Worm (Caenorhabditis elegans) whole organism, late embryonic: Measurements from ENCODE around the gene msp-81.

Experiments used
- C08G9.2 ChIP-seq: sonication (generic microtip); optimal IDR thresholded peaks from 2 replicates; lab custom pipeline; 2016; ENCODE audit warnings: mild to moderate bottlenecking, missing genetic modification characterization, moderate library complexity, missing compliant biosample characterization
- C38D4.7 ChIP-seq: fragments of 200-800 bp; sonication (Bioruptor generic); optimal IDR thresholded peaks from 2 replicates; lab custom pipeline; 2018; ENCODE audit warnings: mild to moderate bottlenecking, missing genetic modification characterization, moderate library complexity, missing compliant biosample characterization
- K09A11.1 ChIP-seq: sonication (generic microtip); optimal IDR thresholded peaks from 2 replicates; lab custom pipeline; 2017; ENCODE audit warnings: antibody characterized with exemption, mild to moderate bottlenecking, missing genetic modification characterization, missing compliant biosample characterization; ENCODE audit not compliant: insufficient read depth
- T23F11.4 ChIP-seq: fragments of 200-800 bp; sonication (Bioruptor generic); optimal IDR thresholded peaks from 2 replicates; lab custom pipeline; 2018; ENCODE audit warnings: mild to moderate bottlenecking, missing genetic modification characterization, missing compliant biosample characterization
- ahr-1 ChIP-seq: sonication (generic microtip); optimal IDR thresholded peaks from 2 replicates; lab custom pipeline; 2016; ENCODE audit warnings: missing genetic modification characterization, missing compliant biosample characterization
- ama-1 ChIP-seq: fragments of 150-350 bp; optimal IDR thresholded peaks from 2 replicates; lab custom pipeline; 2014
- ceh-14 ChIP-seq: sonication (generic microtip); optimal IDR thresholded peaks from 2 replicates; lab custom pipeline; 2016; ENCODE audit warnings: missing genotype, missing genetic modification characterization, missing compliant biosample characterization
- ceh-18 ChIP-seq: sonication (generic microtip); optimal IDR thresholded peaks from 2 replicates; lab custom pipeline; 2016; ENCODE audit warnings: missing genetic modification characterization, missing compliant biosample characterization
- ceh-19 ChIP-seq: fragments of 200-800 bp; sonication (Bioruptor generic); optimal IDR thresholded peaks from 2 replicates; lab custom pipeline; 2018; ENCODE audit warnings: mild to moderate bottlenecking, missing genetic modification characterization, missing compliant biosample characterization
- ceh-2 ChIP-seq: sonication (generic microtip); optimal IDR thresholded peaks from 2 replicates; lab custom pipeline; 2016; ENCODE audit warnings: missing genotype, missing genetic modification characterization, missing compliant biosample characterization
- ceh-24 ChIP-seq: sonication (generic microtip); optimal IDR thresholded peaks from 2 replicates; lab custom pipeline; 2016; ENCODE audit warnings: mild to moderate bottlenecking, missing genetic modification characterization, missing compliant biosample characterization
- ceh-30 ChIP-seq: fragments of 150-350 bp; optimal IDR thresholded peaks from 2 replicates; lab custom pipeline; 2014; ENCODE audit warnings: missing biosample characterization, missing genetic modification characterization
- ceh-31 ChIP-seq: sonication (generic microtip); optimal IDR thresholded peaks from 2 replicates; lab custom pipeline; 2016; ENCODE audit warnings: missing genetic modification characterization, missing compliant biosample characterization
- ceh-34 ChIP-seq: sonication (generic microtip); optimal IDR thresholded peaks from 2 replicates; lab custom pipeline; 2016; ENCODE audit warnings: mild to moderate bottlenecking, missing genetic modification characterization, missing compliant biosample characterization
- ceh-45 ChIP-seq: fragments of 200-800 bp; sonication (Bioruptor generic); IDR thresholded peaks from 2 replicates; pipeline ENCODE4 v1.3.6; 2022; ENCODE audit warnings: missing genetic modification reagents, missing genetic modification characterization, missing compliant biosample characterization
- ceh-48 ChIP-seq: sonication (generic microtip); optimal IDR thresholded peaks from 2 replicates; lab custom pipeline; 2016; ENCODE audit warnings: missing genetic modification characterization, inconsistent platforms, missing compliant biosample characterization
- ceh-9 ChIP-seq: sonication (generic microtip); optimal IDR thresholded peaks from 2 replicates; lab custom pipeline; 2016; ENCODE audit warnings: mild to moderate bottlenecking, missing genetic modification characterization, inconsistent platforms, missing compliant biosample characterization
- che-1 ChIP-seq: sonication (generic microtip); optimal IDR thresholded peaks from 2 replicates; lab custom pipeline; 2016; ENCODE audit warnings: mild to moderate bottlenecking, missing genetic modification characterization, missing compliant biosample characterization
- dmd-4 ChIP-seq: sonication (generic microtip); optimal IDR thresholded peaks from 2 replicates; lab custom pipeline; 2016; ENCODE audit warnings: borderline replicate concordance, missing genetic modification characterization, missing compliant biosample characterization
- elt-2 ChIP-seq: sonication (generic microtip); optimal IDR thresholded peaks from 2 replicates; lab custom pipeline; 2016; ENCODE audit warnings: missing genetic modification reagents, missing genetic modification characterization, missing compliant biosample characterization
- eyg-1 ChIP-seq: sonication (generic microtip); optimal IDR thresholded peaks from 2 replicates; lab custom pipeline; 2016; ENCODE audit warnings: missing genotype, missing genetic modification characterization, missing compliant biosample characterization
- fax-1 ChIP-seq: sonication (generic microtip); optimal IDR thresholded peaks from 2 replicates; lab custom pipeline; 2016; ENCODE audit warnings: missing genotype, missing genetic modification characterization, missing compliant biosample characterization
- fkh-10 ChIP-seq: fragments of 150-350 bp; optimal IDR thresholded peaks from 2 replicates; lab custom pipeline; 2014; ENCODE audit warnings: missing biosample characterization, missing genetic modification reagents, missing genetic modification characterization
- hlh-13 ChIP-seq: fragments of 200-800 bp; sonication (Bioruptor generic); optimal IDR thresholded peaks from 2 replicates; lab custom pipeline; 2018; ENCODE audit warnings: mild to moderate bottlenecking, missing genetic modification characterization, missing compliant biosample characterization
- hlh-30 ChIP-seq: sonication (generic microtip); optimal IDR thresholded peaks from 2 replicates; lab custom pipeline; 2017; ENCODE audit warnings: antibody characterized with exemption, missing genetic modification characterization, missing compliant biosample characterization; ENCODE audit not compliant: insufficient read depth
- lim-6 ChIP-seq: sonication (generic microtip); optimal IDR thresholded peaks from 2 replicates; lab custom pipeline; 2016; ENCODE audit warnings: missing genetic modification characterization, missing compliant biosample characterization
- mec-3 ChIP-seq: sonication (generic microtip); optimal IDR thresholded peaks from 2 replicates; lab custom pipeline; 2016; ENCODE audit warnings: borderline replicate concordance, missing genetic modification characterization, missing compliant biosample characterization
- nfya-1 ChIP-seq: sonication (generic microtip); optimal IDR thresholded peaks from 2 replicates; lab custom pipeline; 2017; ENCODE audit warnings: missing genetic modification characterization, mild to moderate bottlenecking, missing compliant biosample characterization, antibody characterized with exemption, moderate library complexity
- nhr-232 ChIP-seq: sonication (generic microtip); optimal IDR thresholded peaks from 2 replicates; lab custom pipeline; 2016; ENCODE audit warnings: missing genetic modification characterization, missing compliant biosample characterization
- odd-2 ChIP-seq: sonication (generic microtip); optimal IDR thresholded peaks from 2 replicates; lab custom pipeline; 2017; ENCODE audit warnings: antibody characterized with exemption, mild to moderate bottlenecking, missing genetic modification characterization, missing compliant biosample characterization
- pax-1 ChIP-seq: fragments of 150-350 bp; optimal IDR thresholded peaks from 2 replicates; lab custom pipeline; 2014; ENCODE audit warnings: missing biosample characterization, missing genetic modification characterization
- pha-2 ChIP-seq: sonication (generic microtip); optimal IDR thresholded peaks from 2 replicates; lab custom pipeline; 2017; ENCODE audit warnings: mild to moderate bottlenecking, missing genetic modification characterization, missing compliant biosample characterization
- pqm-1 ChIP-seq: sonication (generic microtip); optimal IDR thresholded peaks from 2 replicates; lab custom pipeline; 2016; ENCODE audit warnings: missing genetic modification characterization, missing compliant biosample characterization
- ref-2 ChIP-seq: sonication (generic microtip); optimal IDR thresholded peaks from 2 replicates; lab custom pipeline; 2016; ENCODE audit warnings: missing genetic modification characterization, missing compliant biosample characterization
- rnt-1 ChIP-seq: sonication (generic microtip); optimal IDR thresholded peaks from 2 replicates; lab custom pipeline; 2016; ENCODE audit warnings: missing genetic modification characterization, missing compliant biosample characterization
- sox-2 ChIP-seq: fragments of 200-800 bp; sonication (Bioruptor generic); IDR thresholded peaks from 2 replicates; pipeline ENCODE4 v1.3.6; 2022; ENCODE audit warnings: missing genetic modification reagents, missing genetic modification characterization, missing compliant biosample characterization
- sox-4 ChIP-seq: sonication (generic microtip); optimal IDR thresholded peaks from 2 replicates; lab custom pipeline; 2017; ENCODE audit warnings: mild to moderate bottlenecking, missing genetic modification characterization, inconsistent platforms, missing compliant biosample characterization
- syd-9 ChIP-seq: sonication (generic microtip); optimal IDR thresholded peaks from 2 replicates; lab custom pipeline; 2016; ENCODE audit warnings: mild to moderate bottlenecking, missing genetic modification characterization, moderate library complexity, missing compliant biosample characterization
- tbx-7 ChIP-seq: sonication (generic microtip); optimal IDR thresholded peaks from 2 replicates; lab custom pipeline; 2016; ENCODE audit warnings: missing genotype, missing genetic modification characterization, missing compliant biosample characterization
- unc-42 ChIP-seq: sonication (generic microtip); optimal IDR thresholded peaks from 2 replicates; lab custom pipeline; 2016; ENCODE audit warnings: missing genotype, missing genetic modification characterization, missing compliant biosample characterization
- unc-86 ChIP-seq: sonication (generic microtip); optimal IDR thresholded peaks from 2 replicates; lab custom pipeline; 2016; ENCODE audit warnings: missing genetic modification characterization, missing compliant biosample characterization
- zip-5 ChIP-seq: sonication (generic microtip); optimal IDR thresholded peaks from 2 replicates; lab custom pipeline; 2016; ENCODE audit warnings: missing genetic modification characterization, missing compliant biosample characterization
- ztf-16 ChIP-seq: sonication (generic microtip); optimal IDR thresholded peaks from 2 replicates; lab custom pipeline; 2017; ENCODE audit warnings: missing genetic modification characterization, missing compliant biosample characterization

Gene msp-81

DNA sequence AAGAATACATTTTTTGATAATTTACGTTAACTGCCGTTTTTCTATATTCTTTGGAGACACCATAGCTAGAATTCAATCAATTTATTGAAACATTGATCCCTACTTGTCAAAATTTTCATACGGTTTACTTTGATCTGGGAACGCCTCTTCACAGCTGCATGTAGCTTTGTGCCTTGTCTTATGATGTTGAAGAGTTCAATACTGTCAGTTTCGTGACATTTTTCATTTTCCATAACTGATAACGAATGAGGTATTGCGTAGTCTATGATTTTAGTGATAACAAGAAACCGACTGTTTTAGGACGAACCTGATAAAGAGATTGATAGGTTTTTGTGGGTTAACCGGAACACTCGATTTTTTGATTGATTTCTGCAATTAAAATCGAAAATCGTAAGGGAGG, 34.8 kb downstream of the msp-81 start:
- TF ChIP-seq elt-2: peak; percentile 94
- TF ChIP-seq ahr-1 (tag; lab: Kevin White, UChicago): no peak

DNA sequence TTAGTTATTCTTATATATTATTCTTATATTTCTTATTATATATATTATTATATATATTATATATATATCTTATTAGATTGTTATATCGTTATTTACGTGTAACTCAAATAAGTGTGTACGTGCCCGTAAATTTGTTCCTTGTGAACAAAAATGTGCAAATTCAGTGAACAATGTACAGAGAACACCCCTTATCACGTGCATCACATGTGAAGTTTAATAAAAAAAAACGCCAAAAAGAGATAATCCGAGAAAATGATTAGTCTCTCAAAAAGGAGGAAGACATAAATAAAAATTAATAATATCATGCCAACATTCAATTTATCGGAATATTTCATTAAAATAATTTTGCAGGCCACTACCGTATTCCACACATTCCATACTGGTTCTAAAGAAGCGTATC, 36.6 kb downstream of the msp-81 start:
- TF ChIP-seq zip-5 (tag; lab: Kevin White, UChicago) (no peak), fkh-10 (GFP tag; lab: Kevin White, UChicago) (no peak), mec-3 (tag; lab: Kevin White, UChicago) (no peak), lim-6 (tag; lab: Kevin White, UChicago) (no peak), ceh-19 (GFP tag; lab: Kevin White, UChicago) (no peak)

DNA sequence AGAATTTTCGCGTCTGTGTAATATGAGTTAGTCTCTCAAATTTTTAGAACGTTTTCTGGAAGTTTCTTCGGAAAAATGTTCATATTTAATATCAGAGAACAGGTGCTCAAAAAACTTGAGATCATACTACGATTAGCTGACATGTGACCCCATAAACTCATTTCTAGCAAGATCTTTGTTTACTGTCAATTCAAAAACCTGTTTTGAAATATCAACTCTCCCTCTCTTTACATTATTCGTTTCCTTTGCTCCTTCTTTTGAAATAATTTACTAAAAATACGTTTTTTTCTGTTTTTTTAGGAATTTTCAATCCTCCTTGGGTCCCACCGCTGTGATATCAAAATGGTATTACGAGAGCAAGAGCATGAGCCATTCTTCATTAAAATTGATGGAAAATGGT, 37.1 kb downstream of the msp-81 start, which contains the start of gene fat-4:
fat-4 (plus strand) TSS at position 301 of the 400 bp plus-strand sequence.
- no peak for TF ChIP-seq C38D4.7
- no peak for TF ChIP-seq ama-1 (lab: Kevin White, UChicago)
- no peak for TF ChIP-seq ceh-2 (tag; lab: Kevin White, UChicago)

DNA sequence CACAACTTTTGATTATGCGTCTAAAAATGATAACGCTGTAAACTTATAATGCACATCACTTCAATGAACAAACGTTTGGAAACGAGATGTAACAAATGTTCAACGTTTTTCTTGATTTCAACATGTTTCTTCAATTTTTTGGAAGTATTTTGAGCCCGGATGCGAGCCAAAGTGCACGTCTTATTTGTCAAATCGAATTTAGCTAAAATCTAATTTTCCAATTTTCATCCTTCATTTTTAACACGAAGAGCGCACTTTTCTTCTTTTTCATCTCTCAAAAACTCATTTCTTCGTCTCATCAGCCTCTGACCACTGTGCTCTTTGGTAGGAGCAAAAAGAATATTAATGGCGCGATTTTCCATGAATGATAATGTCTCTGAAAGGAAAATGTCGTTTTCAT, 37.9 kb downstream of the msp-81 start:
- TF ChIP-seq sox-4 (tag; lab: Kevin White, UChicago) (no peak), T23F11.4 (GFP tag; lab: Kevin White, UChicago) (no peak), unc-42 (tag; lab: Kevin White, UChicago) (peak; percentile 96)

DNA sequence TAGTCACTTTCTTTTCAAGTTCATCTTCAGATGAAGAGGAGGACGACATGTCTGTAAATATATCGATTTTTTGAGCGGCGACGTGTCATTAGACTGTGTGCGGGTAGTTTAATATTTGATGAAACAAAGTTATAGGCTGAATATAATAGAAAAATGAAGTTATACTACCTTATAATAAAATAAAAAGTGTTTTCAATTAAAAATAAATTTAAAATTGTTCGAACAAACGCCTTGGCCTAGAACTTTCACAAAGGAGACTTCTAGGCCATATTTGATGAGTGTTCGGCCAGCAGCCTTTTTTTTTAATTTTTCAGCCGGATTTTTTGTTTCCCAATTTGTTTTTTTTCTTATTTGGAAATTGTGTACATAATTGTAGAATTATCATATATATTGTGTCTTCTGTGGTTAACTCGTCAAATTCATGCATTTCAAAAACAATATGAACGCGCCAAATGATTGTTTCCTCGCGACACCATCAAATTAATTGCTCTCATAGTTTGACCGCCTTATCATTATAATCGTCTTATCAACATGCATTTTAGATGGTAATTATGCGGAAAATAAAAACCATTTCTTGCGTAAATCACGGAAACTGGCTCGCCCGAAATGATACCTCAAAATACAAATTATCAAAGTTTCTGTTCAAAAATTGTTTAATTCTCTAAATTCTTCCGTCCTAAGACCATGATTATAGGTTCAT, 38.8 kb downstream of the msp-81 start, which contains the start of gene T13F2.2:
T13F2.2 (minus strand) TSS at position 51 of the 700 bp plus-strand sequence.
- no peak for TF ChIP-seq odd-2 (tag; lab: Kevin White, UChicago)
- TF ChIP-seq unc-42 (tag; lab: Kevin White, UChicago): no peak
- no peak for TF ChIP-seq ceh-34 (tag; lab: Kevin White, UChicago)
- TF ChIP-seq dmd-4 (tag; lab: Kevin White, UChicago): no peak
- TF ChIP-seq rnt-1 (tag; lab: Kevin White, UChicago): no peak
- TF ChIP-seq hlh-30: no peak
- no peak for TF ChIP-seq ceh-14 (tag; lab: Kevin White, UChicago)
- TF ChIP-seq ceh-31 (tag; lab: Kevin White, UChicago): peak; percentile 38
- no peak for TF ChIP-seq pax-1 (tag; lab: Kevin White, UChicago)
- TF ChIP-seq sox-2 (GFP tag; lab: Robert Waterston, UW): no peak
- no peak for TF ChIP-seq fkh-10 (GFP tag; lab: Kevin White, UChicago)
- TF ChIP-seq pha-2 (tag; lab: Kevin White, UChicago): no peak
- no peak for TF ChIP-seq pqm-1 (tag; lab: Kevin White, UChicago)
- TF ChIP-seq fax-1 (tag; lab: Kevin White, UChicago): no peak
- no peak for TF ChIP-seq eyg-1
- TF ChIP-seq mec-3 (tag; lab: Kevin White, UChicago): no peak
- no peak for TF ChIP-seq ref-2 (tag; lab: Kevin White, UChicago)
- TF ChIP-seq K09A11.1: no peak
- TF ChIP-seq C08G9.2 (tag; lab: Kevin White, UChicago): peak; percentile 10
- TF ChIP-seq ceh-45 (GFP tag; lab: Robert Waterston, UW): no peak
- no peak for TF ChIP-seq ahr-1 (tag; lab: Kevin White, UChicago)
- no peak for TF ChIP-seq nhr-232 (tag; lab: Kevin White, UChicago)
- TF ChIP-seq syd-9 (tag; lab: Kevin White, UChicago): no peak
- TF ChIP-seq nfya-1 (tag; lab: Kevin White, UChicago): no peak
- TF ChIP-seq hlh-13 (GFP tag; lab: Kevin White, UChicago): no peak
- TF ChIP-seq ztf-16: no peak
- peak; percentile 1 for TF ChIP-seq ceh-48 (tag; lab: Kevin White, UChicago)
- no peak for TF ChIP-seq ceh-9 (tag; lab: Kevin White, UChicago)
- peak; percentile 41 for TF ChIP-seq zip-5 (tag; lab: Kevin White, UChicago)
- TF ChIP-seq ceh-24 (tag; lab: Kevin White, UChicago): no peak
- no peak for TF ChIP-seq unc-86 (tag; lab: Kevin White, UChicago)
- no peak for TF ChIP-seq ceh-18 (tag; lab: Kevin White, UChicago)
- no peak for TF ChIP-seq ceh-30
- no peak for TF ChIP-seq tbx-7 (tag; lab: Kevin White, UChicago)
- TF ChIP-seq ceh-2 (tag; lab: Kevin White, UChicago): peak; percentile 3
- TF ChIP-seq che-1 (tag; lab: Kevin White, UChicago): no peak
